Fruit fly (Drosophila melanogaster): ENCODE results near the gene emc.
A peak's percentile ranks its signal among the peaks of the same experiment; 100 is the strongest.

DNA sequence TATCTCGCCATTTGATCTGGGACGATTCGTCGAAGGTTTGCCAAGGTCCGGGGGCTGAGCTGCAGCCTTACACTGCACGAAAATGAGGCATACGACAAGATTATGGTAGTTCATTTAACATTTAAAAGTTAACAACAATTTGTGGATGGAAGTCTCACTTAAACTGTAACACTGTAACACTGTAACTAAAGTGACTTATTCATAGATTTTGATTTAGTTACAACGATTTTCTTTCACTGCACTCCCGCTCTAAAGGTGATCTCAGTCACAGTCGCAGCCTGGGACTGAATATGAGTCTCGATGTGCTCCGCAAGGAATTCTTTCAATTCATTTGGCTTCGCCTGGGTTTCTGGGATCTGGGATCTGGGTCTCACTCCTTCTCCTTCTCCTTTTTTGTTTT is 11.0 kb downstream of the emc start:
- TF ChIP-seq ac (GFP tag; optimal IDR thresholded peaks at IDR 0.05), result peak; percentile 77
- no peak for TF ChIP-seq CG3281 (GFP tag; optimal IDR thresholded peaks at IDR 0.05)
- no peak for TF ChIP-seq sna (GFP tag; IDR thresholded peaks at IDR 0.05; ENCODE audit: partially characterized antibody)
- TF ChIP-seq E2f2 (GFP tag; IDR thresholded peaks at IDR 0.05), result no peak
- TF ChIP-seq jing (GFP tag; optimal IDR thresholded peaks at IDR 0.05), result no peak
- TF ChIP-seq salm (tag; optimal IDR thresholded peaks at IDR 0.05), result no peak
- TF ChIP-seq Bgb (GFP tag; IDR thresholded peaks at IDR 0.05; ENCODE audit: partially characterized antibody), result no peak
- no peak for TF ChIP-seq p53 (GFP tag; optimal IDR thresholded peaks at IDR 0.05)
- TF ChIP-seq Mad (GFP tag; optimal IDR thresholded peaks at IDR 0.05), result no peak
- TF ChIP-seq schlank (tag; optimal IDR thresholded peaks at IDR 0.05), result no peak
- TF ChIP-seq CG17359 (tag; optimal IDR thresholded peaks at IDR 0.05), result no peak
- no peak for TF ChIP-seq CG8478 (optimal IDR thresholded peaks at IDR 0.05)
- no peak for TF ChIP-seq Hmr (GFP tag; optimal IDR thresholded peaks at IDR 0.05)
- no peak for TF ChIP-seq chinmo (GFP tag; IDR thresholded peaks at IDR 0.05; ENCODE audit: partially characterized antibody)
